Worm (Caenorhabditis elegans) whole organism, L4 larva: ENCODE results near the gene M02D8.7.

ENCODE experiments used
- ama-1 ChIP-seq: fragments of 150-350 bp; optimal IDR thresholded peaks from 2 replicates; lab custom pipeline; 2014; ENCODE audit warnings: inconsistent platforms, mixed read lengths
- ceh-28 ChIP-seq: fragments of 150-350 bp; optimal IDR thresholded peaks from 2 replicates; lab custom pipeline; 2014; ENCODE audit warnings: missing biosample characterization, missing genetic modification reagents, missing genetic modification characterization
- dpl-1 ChIP-seq: fragments of 150-350 bp; optimal IDR thresholded peaks from 2 replicates; lab custom pipeline; 2014; ENCODE audit warnings: missing biosample characterization, missing genetic modification reagents, missing genetic modification characterization
- lsy-2 ChIP-seq, 2 experiments: fragments of 150-350 bp in 1 of 2; sonication (generic microtip) in 1 of 2; optimal IDR thresholded peaks; 2 replicates each; lab custom pipeline; 2014 to 2017; ENCODE audit warnings: missing biosample characterization in 2 of 2, missing genetic modification characterization in 2 of 2
- madf-5 ChIP-seq, 2 experiments: fragments of 200-800 bp; sonication (Bioruptor generic); IDR thresholded peaks; 2 replicates each; pipeline ENCODE4 v1.3.6; 2022; ENCODE audit warnings: missing compliant biosample characterization in 2 of 2, missing genetic modification characterization in 2 of 2
- nhr-25 ChIP-seq: sonication (generic microtip); optimal IDR thresholded peaks from 2 replicates; lab custom pipeline; 2017; ENCODE audit warnings: missing genetic modification characterization, mild to moderate bottlenecking, missing compliant biosample characterization, antibody characterized with exemption, moderate library complexity, borderline replicate concordance; ENCODE audit not compliant: insufficient read depth
- nhr-42 ChIP-seq: fragments of 200-800 bp; sonication (Bioruptor generic); IDR thresholded peaks from 2 replicates; pipeline ENCODE4 v1.3.6; 2022; ENCODE audit warnings: missing genetic modification characterization, missing compliant biosample characterization
- pqm-1 ChIP-seq: sonication (generic microtip); optimal IDR thresholded peaks from 2 replicates; lab custom pipeline; 2017; ENCODE audit warnings: missing biosample characterization, missing genetic modification characterization
- zag-1 ChIP-seq: fragments of 150-350 bp; optimal IDR thresholded peaks from 2 replicates; lab custom pipeline; 2014; ENCODE audit warnings: missing biosample characterization, missing genetic modification characterization

DNA sequence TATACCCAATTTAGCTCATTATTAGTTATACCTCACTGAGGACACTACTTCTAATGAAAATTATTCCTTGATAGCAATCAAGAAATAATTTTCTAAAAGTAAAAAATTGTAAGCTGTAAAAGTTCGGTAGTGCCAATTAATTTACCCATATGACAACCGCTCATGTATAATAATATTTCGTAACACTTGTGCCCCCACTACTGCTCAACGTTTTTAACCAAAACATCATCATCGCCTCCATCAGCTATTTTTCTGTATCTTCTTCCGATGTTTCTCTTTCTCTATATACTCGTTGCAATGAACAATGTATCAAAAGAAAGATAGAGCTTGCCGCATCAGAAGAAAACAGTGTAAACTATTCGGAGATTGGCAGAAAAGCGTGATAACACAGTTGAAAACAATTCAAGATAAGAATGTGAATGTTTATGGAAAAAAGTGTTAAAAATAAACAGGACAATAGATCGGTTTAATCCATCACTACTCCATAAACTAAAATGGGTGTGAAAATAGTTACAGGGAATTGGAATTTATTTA is 45.0 kb upstream of the M02D8.7 start:
- no peak for TF ChIP-seq dpl-1 (GFP tag; lab: Kevin White, UChicago)
- TF ChIP-seq ama-1 (lab: Kevin White, UChicago): no peak
- TF ChIP-seq nhr-25: no peak
- TF ChIP-seq ceh-28 (tag; lab: Kevin White, UChicago): no peak
- TF ChIP-seq lsy-2 (tag; optimal IDR thresholded peaks at IDR 0.05; lab: Kevin White, UChicago): no peak
- no peak for TF ChIP-seq madf-5 (GFP tag; IDR thresholded peaks at IDR 0.05; lab: Robert Waterston, UW)
- no peak for TF ChIP-seq zag-1 (tag; lab: Kevin White, UChicago)
- no peak for TF ChIP-seq pqm-1
- TF ChIP-seq nhr-42 (GFP tag; lab: Robert Waterston, UW): no peak
